Worm (Caenorhabditis elegans) whole organism, early embryonic: ENCODE data around the gene str-264.

Experiments used
- B0310.2 ChIP-seq: sonication (generic microtip); optimal IDR thresholded peaks from 2 replicates; lab custom pipeline; 2016; ENCODE audit warnings: mild to moderate bottlenecking, missing genetic modification characterization, missing compliant biosample characterization
- F13C5.2 ChIP-seq: sonication (generic microtip); optimal IDR thresholded peaks from 2 replicates; lab custom pipeline; 2017; ENCODE audit warnings: mild to moderate bottlenecking, missing genetic modification characterization, inconsistent platforms, missing compliant biosample characterization
- aly-1 ChIP-seq: sonication (generic microtip); optimal IDR thresholded peaks from 2 replicates; lab custom pipeline; 2016; ENCODE audit warnings: missing genetic modification characterization, missing compliant biosample characterization
- ama-1 ChIP-seq: fragments of 150-350 bp; optimal IDR thresholded peaks from 2 replicates; lab custom pipeline; 2014
- ceh-13 ChIP-seq: fragments of 200-800 bp; sonication (Bioruptor generic); optimal IDR thresholded peaks from 2 replicates; lab custom pipeline; 2018; ENCODE audit warnings: mild to moderate bottlenecking, missing genetic modification characterization, missing compliant biosample characterization
- ceh-36 ChIP-seq: sonication (generic microtip); optimal IDR thresholded peaks from 2 replicates; lab custom pipeline; 2016; ENCODE audit warnings: missing genetic modification characterization, inconsistent platforms, missing compliant biosample characterization
- ets-7 ChIP-seq: sonication (generic microtip); optimal IDR thresholded peaks from 2 replicates; lab custom pipeline; 2016; ENCODE audit warnings: missing genotype, missing genetic modification characterization, missing compliant biosample characterization
- flt-1 ChIP-seq: fragments of 200-800 bp; sonication (Bioruptor generic); IDR thresholded peaks from 2 replicates; pipeline ENCODE4 v1.3.6; 2022; ENCODE audit warnings: missing genetic modification characterization, missing compliant biosample characterization
- hmbx-1 ChIP-seq: sonication (generic microtip); optimal IDR thresholded peaks from 2 replicates; lab custom pipeline; 2016; ENCODE audit warnings: mild to moderate bottlenecking, missing genetic modification characterization, missing compliant biosample characterization
- hmg-4 ChIP-seq: fragments of 200-800 bp; sonication (Bioruptor generic); optimal IDR thresholded peaks from 2 replicates; lab custom pipeline; 2018; ENCODE audit warnings: mild to moderate bottlenecking, missing genetic modification characterization, missing compliant biosample characterization
- hnd-1 ChIP-seq: sonication (generic microtip); optimal IDR thresholded peaks from 2 replicates; lab custom pipeline; 2016; ENCODE audit warnings: missing genetic modification characterization, missing compliant biosample characterization
- pes-1 ChIP-seq: fragments of 200-800 bp; sonication (Bioruptor generic); IDR thresholded peaks from 2 replicates; pipeline ENCODE4 v1.3.6; 2022; ENCODE audit warnings: missing genetic modification reagents, missing genetic modification characterization, missing compliant biosample characterization
- scrt-1 ChIP-seq: fragments of 200-800 bp; sonication (Bioruptor generic); IDR thresholded peaks from 2 replicates; pipeline ENCODE4 v1.3.6; 2022; ENCODE audit warnings: missing genetic modification characterization, missing compliant biosample characterization
- sea-1 ChIP-seq: fragments of 200-800 bp; sonication (Bioruptor generic); conservative IDR thresholded peaks from 2 replicates; pipeline ENCODE4 v1.3.6; 2022; ENCODE audit warnings: missing genetic modification characterization, missing compliant biosample characterization
- tbx-11 ChIP-seq: fragments of 200-800 bp; sonication (Bioruptor generic); IDR thresholded peaks from 2 replicates; pipeline ENCODE4 v1.3.6; 2022; ENCODE audit warnings: missing genetic modification characterization, missing compliant biosample characterization
- tbx-37 ChIP-seq: fragments of 200-800 bp; sonication (Bioruptor generic); conservative IDR thresholded peaks from 2 replicates; pipeline ENCODE4 v1.3.6; 2022; ENCODE audit warnings: missing genetic modification reagents, missing genetic modification characterization, missing compliant biosample characterization
- tra-4 ChIP-seq: sonication (generic microtip); optimal IDR thresholded peaks from 2 replicates; lab custom pipeline; 2017; ENCODE audit warnings: missing genetic modification characterization, missing compliant biosample characterization

Gene str-264

DNA sequence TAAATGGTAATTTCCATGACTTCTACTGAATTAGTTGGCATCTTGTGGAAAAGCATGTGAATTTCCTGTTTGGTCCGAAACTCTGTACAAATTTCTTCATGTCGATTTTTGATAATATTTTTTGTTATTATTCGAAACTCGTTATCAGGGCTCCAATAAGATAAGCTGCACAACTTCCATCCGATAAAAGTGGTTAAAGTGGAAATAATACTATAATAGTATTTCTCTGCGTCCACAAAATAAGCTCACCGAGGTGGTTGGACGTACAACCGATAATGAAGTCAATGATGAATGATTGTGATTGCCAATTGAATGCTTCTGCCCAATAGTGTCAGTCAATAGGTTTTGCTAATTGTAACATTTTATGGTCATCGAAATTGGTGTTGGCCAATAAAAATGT, 44.0 kb downstream of the str-264 start, which contains the start of gene T26H5.4:
T26H5.4 (minus strand) TSS at position 294 of the 400 bp plus-strand sequence.
- TF ChIP-seq B0310.2 (tag; lab: Kevin White, UChicago): no peak
- TF ChIP-seq tbx-11: no peak
- TF ChIP-seq ama-1: no peak
- TF ChIP-seq hnd-1: no peak
- TF ChIP-seq flt-1 (GFP tag; lab: Robert Waterston, UW): no peak
- no peak for TF ChIP-seq aly-1 (tag; lab: Kevin White, UChicago)
- TF ChIP-seq F13C5.2 (tag; lab: Kevin White, UChicago): no peak
- no peak for TF ChIP-seq ceh-36 (tag; lab: Kevin White, UChicago)
- TF ChIP-seq scrt-1 (GFP tag; lab: Robert Waterston, UW): no peak
- no peak for TF ChIP-seq hmg-4 (GFP tag; lab: Kevin White, UChicago)
- TF ChIP-seq tra-4 (tag; lab: Kevin White, UChicago): no peak
- no peak for TF ChIP-seq tbx-37 (GFP tag; lab: Robert Waterston, UW)
- TF ChIP-seq hmbx-1 (tag; lab: Kevin White, UChicago): no peak
- TF ChIP-seq ets-7 (tag; lab: Kevin White, UChicago): no peak
- TF ChIP-seq pes-1 (GFP tag; lab: Robert Waterston, UW): no peak

ce11 chrV:15445437-15445836, 47.0 kb downstream of the str-264 start, which contains the start of gene srh-239:
srh-239 (plus strand) TSS chrV:15445737.
- TF ChIP-seq ceh-36 (tag; lab: Kevin White, UChicago): no peak
- TF ChIP-seq hmbx-1 (tag; lab: Kevin White, UChicago): no peak
- TF ChIP-seq ceh-13: no peak
- TF ChIP-seq ama-1: no peak
- no peak for TF ChIP-seq F13C5.2 (tag; lab: Kevin White, UChicago)
- TF ChIP-seq B0310.2 (tag; lab: Kevin White, UChicago): no peak
- no peak for TF ChIP-seq flt-1 (GFP tag; lab: Robert Waterston, UW)
- TF ChIP-seq pes-1 (GFP tag; lab: Robert Waterston, UW): no peak
- TF ChIP-seq sea-1 (GFP tag; lab: Robert Waterston, UW): no peak
- no peak for TF ChIP-seq hmg-4 (GFP tag; lab: Kevin White, UChicago)
- TF ChIP-seq tbx-11: no peak
- no peak for TF ChIP-seq hnd-1
- no peak for TF ChIP-seq aly-1 (tag; lab: Kevin White, UChicago)
- TF ChIP-seq ets-7 (tag; lab: Kevin White, UChicago): no peak
- no peak for TF ChIP-seq tbx-37 (GFP tag; lab: Robert Waterston, UW)
- TF ChIP-seq tra-4 (tag; lab: Kevin White, UChicago): no peak
- no peak for TF ChIP-seq scrt-1 (GFP tag; lab: Robert Waterston, UW)

- TF ChIP-seq tbx-37 (GFP tag; lab: Robert Waterston, UW) (no peak), ama-1 (no peak), hmg-4 (GFP tag; lab: Kevin White, UChicago) (no peak), aly-1 (tag; lab: Kevin White, UChicago) (no peak), flt-1 (GFP tag; lab: Robert Waterston, UW) (no peak), tra-4 (tag; lab: Kevin White, UChicago) (no peak), sea-1 (GFP tag; lab: Robert Waterston, UW) (no peak), ceh-13 (no peak), ets-7 (tag; lab: Kevin White, UChicago) (no peak), pes-1 (GFP tag; lab: Robert Waterston, UW) (no peak), F13C5.2 (tag; lab: Kevin White, UChicago) (no peak), B0310.2 (tag; lab: Kevin White, UChicago) (no peak), hnd-1 (no peak), hmbx-1 (tag; lab: Kevin White, UChicago) (no peak), scrt-1 (GFP tag; lab: Robert Waterston, UW) (no peak), ceh-36 (tag; lab: Kevin White, UChicago) (no peak), tbx-11 (no peak)
Measured at ce11 chrV:15444615-15445014, 47.8 kb downstream of the str-264 start, which contains the start of gene T26H5.9. T26H5.9 (plus strand) TSS chrV:15444916.

ce11 chrV:15444188-15444587, 48.2 kb downstream of the str-264 start, which contains the start of gene T26H5.11:
T26H5.11 (minus strand) TSS chrV:15444288.
- no peak for TF ChIP-seq pes-1 (GFP tag; lab: Robert Waterston, UW)

ce11 chrV:15443708-15444107, 48.7 kb downstream of the str-264 start, which contains the start of gene T26H5.10:
T26H5.10 (minus strand) TSS chrV:15443808.
- no peak for TF ChIP-seq aly-1 (tag; lab: Kevin White, UChicago)
- no peak for TF ChIP-seq pes-1 (GFP tag; lab: Robert Waterston, UW)
- TF ChIP-seq B0310.2 (tag; lab: Kevin White, UChicago): no peak

DNA sequence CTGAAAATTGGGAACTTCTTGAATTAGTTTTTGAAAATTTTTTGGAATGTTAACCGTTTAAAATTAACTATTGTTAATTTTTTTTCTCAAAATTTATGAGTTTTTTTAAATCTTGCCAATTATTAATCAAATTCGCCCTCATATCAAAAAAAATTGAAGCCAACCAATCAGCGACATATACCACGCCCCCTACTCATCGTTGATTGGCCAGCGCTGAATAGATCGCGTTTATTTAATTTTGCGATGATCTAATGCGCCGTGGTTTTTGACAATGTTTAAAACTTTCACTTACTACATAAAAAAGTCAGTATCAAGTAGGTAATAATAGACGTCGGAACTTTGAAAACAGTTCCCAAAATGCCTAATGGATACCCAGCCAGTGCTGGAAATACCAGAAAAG, 50.0 kb downstream of the str-264 start:
- no peak for TF ChIP-seq hmg-4 (GFP tag; lab: Kevin White, UChicago)
- TF ChIP-seq tbx-37 (GFP tag; lab: Robert Waterston, UW): no peak
- no peak for TF ChIP-seq tbx-11
- no peak for TF ChIP-seq tra-4 (tag; lab: Kevin White, UChicago)
- no peak for TF ChIP-seq pes-1 (GFP tag; lab: Robert Waterston, UW)
- no peak for TF ChIP-seq B0310.2 (tag; lab: Kevin White, UChicago)
- TF ChIP-seq ets-7 (tag; lab: Kevin White, UChicago): no peak
- TF ChIP-seq hnd-1: no peak
- no peak for TF ChIP-seq hmbx-1 (tag; lab: Kevin White, UChicago)
- TF ChIP-seq F13C5.2 (tag; lab: Kevin White, UChicago): no peak
- no peak for TF ChIP-seq flt-1 (GFP tag; lab: Robert Waterston, UW)
- no peak for TF ChIP-seq ceh-36 (tag; lab: Kevin White, UChicago)
